Fruit fly (Drosophila melanogaster): Measurements from ENCODE around the gene CG2258.

CG2258 gene

DNA sequence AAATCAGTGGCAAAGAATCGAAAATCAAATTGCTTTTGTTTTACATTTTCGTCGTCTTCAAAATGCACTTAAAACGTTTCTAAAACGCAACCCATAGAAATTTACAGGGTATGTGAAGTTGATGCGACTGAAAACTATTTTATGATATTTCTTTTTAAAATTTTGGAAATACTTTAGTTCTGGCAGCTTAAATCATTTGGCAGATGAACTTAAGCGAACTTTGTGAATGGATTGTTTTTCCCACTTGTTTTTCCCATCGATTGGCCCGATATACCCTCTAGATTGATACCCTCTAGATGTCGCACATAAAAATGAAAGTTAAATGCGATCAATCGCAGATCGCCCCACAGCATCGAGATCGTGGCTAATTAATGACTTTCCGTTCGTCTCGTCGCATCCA is 24.3 kb upstream of the CG2258 start (continued):
- no peak for TF ChIP-seq dati (GFP tag; IDR thresholded peaks at IDR 0.05)
- TF ChIP-seq sqz (GFP tag; optimal IDR thresholded peaks at IDR 0.05) = no peak
- TF ChIP-seq PHDP (tag; optimal IDR thresholded peaks at IDR 0.05) = peak; percentile 46
- TF ChIP-seq gem (tag; optimal IDR thresholded peaks at IDR 0.05) = peak; percentile 80
- no peak for TF ChIP-seq CG15011 (GFP tag; optimal IDR thresholded peaks at IDR 0.05)
- peak; percentile 53 for TF ChIP-seq CG4820 (GFP tag; optimal IDR thresholded peaks at IDR 0.05)
- TF ChIP-seq bowl (GFP tag; IDR thresholded peaks at IDR 0.05) = no peak
- peak in 1 of 2 experiments; percentile 43 for TF ChIP-seq Eip74EF (GFP tag; optimal IDR thresholded peaks at IDR 0.05)
- peak; percentile 49 for TF ChIP-seq Asciz (GFP tag; optimal IDR thresholded peaks at IDR 0.05)
- peak; percentile 53 for TF ChIP-seq CG8944 (GFP tag; optimal IDR thresholded peaks at IDR 0.05)
- TF ChIP-seq CG7745 (tag; optimal IDR thresholded peaks at IDR 0.05) = no peak
- no peak for TF ChIP-seq CG32767 (GFP tag; IDR thresholded peaks at IDR 0.05)
- no peak for TF ChIP-seq kay (GFP tag; optimal IDR thresholded peaks at IDR 0.05)
- peak; percentile 65 for TF ChIP-seq Ssrp (tag; optimal IDR thresholded peaks at IDR 0.05)
- peak; percentile 75 for TF ChIP-seq gsb-n (tag; optimal IDR thresholded peaks at IDR 0.05)
- no peak for TF ChIP-seq lbe (GFP tag; optimal IDR thresholded peaks at IDR 0.05)
- no peak for TF ChIP-seq Poxn (GFP tag; IDR thresholded peaks at IDR 0.05)
- peak; percentile 82 for TF ChIP-seq zfh1 (GFP tag; IDR thresholded peaks at IDR 0.05)
- peak; percentile 49 for TF ChIP-seq CG4707 (GFP tag; optimal IDR thresholded peaks at IDR 0.05)
- peak; percentile 21 for TF ChIP-seq shn (GFP tag; optimal IDR thresholded peaks at IDR 0.05)
- TF ChIP-seq MTF-1 (GFP tag; optimal IDR thresholded peaks at IDR 0.05; ENCODE audit: borderline replicate concordance) = no peak
- no peak for TF ChIP-seq Doc2 (GFP tag; IDR thresholded peaks at IDR 0.05)
- TF ChIP-seq ci (GFP tag; IDR thresholded peaks at IDR 0.05) = peak; percentile 89
- no peak for TF ChIP-seq CG10543 (GFP tag; optimal IDR thresholded peaks at IDR 0.05)
- TF ChIP-seq abd-A (tag; optimal IDR thresholded peaks at IDR 0.05) = no peak
- peak; percentile 52 for TF ChIP-seq Hr3 (GFP tag; optimal IDR thresholded peaks at IDR 0.05)
- TF ChIP-seq CG17361 (GFP tag; IDR thresholded peaks at IDR 0.05) = peak; percentile 56; the same call in 2 of the 3 replicates
- TF ChIP-seq wdn (GFP tag; IDR thresholded peaks at IDR 0.05) = no peak
- peak; percentile 69 for TF ChIP-seq CG4424 (GFP tag; optimal IDR thresholded peaks at IDR 0.05)
- TF ChIP-seq ash1 (GFP tag; optimal IDR thresholded peaks at IDR 0.05) = no peak
- TF ChIP-seq CG12744 (GFP tag; optimal IDR thresholded peaks at IDR 0.05) = no peak
- TF ChIP-seq CG17328 (GFP tag; IDR thresholded peaks at IDR 0.05) = peak; percentile 81
- TF ChIP-seq cato (GFP tag; optimal IDR thresholded peaks at IDR 0.05; ENCODE audit: borderline replicate concordance) = peak; percentile 42
- peak; percentile 23 for TF ChIP-seq D19B (GFP tag; optimal IDR thresholded peaks at IDR 0.05)
- TF ChIP-seq CG15514 (GFP tag; optimal IDR thresholded peaks at IDR 0.05) = no peak
- TF ChIP-seq lov (optimal IDR thresholded peaks at IDR 0.05) = no peak
- TF ChIP-seq lov (GFP tag; IDR thresholded peaks at IDR 0.05) = 0 out of 3 replicates have a peak, but pooled peaks have one; percentile 57
- no peak for TF ChIP-seq crol (GFP tag; IDR thresholded peaks at IDR 0.05)
- no peak for TF ChIP-seq mam (GFP tag; optimal IDR thresholded peaks at IDR 0.05)
- TF ChIP-seq CG18011 (GFP tag; optimal IDR thresholded peaks at IDR 0.05) = no peak
- no peak for TF ChIP-seq TFAM (GFP tag; optimal IDR thresholded peaks at IDR 0.05)
- peak; percentile 67 for TF ChIP-seq Ptx1 (GFP tag; IDR thresholded peaks at IDR 0.05)
- TF ChIP-seq salm (tag; optimal IDR thresholded peaks at IDR 0.05) = peak; percentile 21
- no peak for TF ChIP-seq CG31388 (GFP tag; optimal IDR thresholded peaks at IDR 0.05)
- TF ChIP-seq CG1233 (GFP tag; optimal IDR thresholded peaks at IDR 0.05) = peak; percentile 19
- peak; percentile 8 for TF ChIP-seq CG6654 (GFP tag; optimal IDR thresholded peaks at IDR 0.05)
- TF ChIP-seq CG10321 (GFP tag; IDR thresholded peaks at IDR 0.05) = no peak
- no peak for TF ChIP-seq exex (tag; optimal IDR thresholded peaks at IDR 0.05)
- TF ChIP-seq CG1832 (GFP tag; optimal IDR thresholded peaks at IDR 0.05) = no peak
- no peak for TF ChIP-seq fu2 (GFP tag; optimal IDR thresholded peaks at IDR 0.05)
- TF ChIP-seq CG4730 (GFP tag; IDR thresholded peaks at IDR 0.05) = no peak
- TF ChIP-seq Dbx (GFP tag; IDR thresholded peaks at IDR 0.05) = no peak

Data from whole organism, embryonic.